Worm (Caenorhabditis elegans) whole organism, L3 larva: Measurements from ENCODE around the gene C04B4.1.

Source experiments
- egl-27 ChIP-seq: sonication (generic microtip); optimal IDR thresholded peaks from 4 replicates; lab custom pipeline; 2017; ENCODE audit warnings: missing biosample characterization, missing genetic modification reagents, missing genetic modification characterization
- skn-1 ChIP-seq: fragments of 150-350 bp; optimal IDR thresholded peaks from 2 replicates; lab custom pipeline; 2014; ENCODE audit warnings: missing biosample characterization, missing genetic modification characterization
- snpc-4 ChIP-seq: fragments of 150-350 bp; optimal IDR thresholded peaks from 2 replicates; lab custom pipeline; 2014; ENCODE audit warnings: missing biosample characterization, missing genetic modification characterization

- TF ChIP-seq egl-27 (tag; lab: Kevin White, UChicago) = no peak
- TF ChIP-seq skn-1 = no peak
- TF ChIP-seq snpc-4 (tag; lab: Kevin White, UChicago) = no peak
Observed at ce11 chrX:12326424-12326823, 45.8 kb downstream of the C04B4.1 start, which contains the start of gene srd-41.
